Worm (Caenorhabditis elegans) whole organism, L3 larva: ENCODE measurements around the gene T13F2.2.

Experiments used
- R02D3.7 ChIP-seq: fragments of 150-350 bp; optimal IDR thresholded peaks from 2 replicates; lab custom pipeline; 2014; ENCODE audit warnings: missing biosample characterization, missing genetic modification characterization
- ZK546.5 ChIP-seq: sonication (generic microtip); optimal IDR thresholded peaks from 2 replicates; lab custom pipeline; 2017; ENCODE audit warnings: missing biosample characterization, missing genetic modification characterization
- aly-2 ChIP-seq: fragments of 150-350 bp; optimal IDR thresholded peaks from 2 replicates; lab custom pipeline; 2014; ENCODE audit warnings: missing biosample characterization, missing genetic modification characterization
- ama-1 ChIP-seq: fragments of 150-350 bp; optimal IDR thresholded peaks from 2 replicates; lab custom pipeline; 2018
- ceh-16 ChIP-seq: sonication (generic microtip); optimal IDR thresholded peaks from 2 replicates; lab custom pipeline; 2017; ENCODE audit warnings: missing biosample characterization, missing genetic modification characterization
- ceh-28 ChIP-seq: fragments of 150-350 bp; optimal IDR thresholded peaks from 2 replicates; lab custom pipeline; 2014; ENCODE audit warnings: missing biosample characterization, missing genetic modification reagents, missing genetic modification characterization
- ceh-82 ChIP-seq: fragments of 150-350 bp; optimal IDR thresholded peaks from 2 replicates; lab custom pipeline; 2014; ENCODE audit warnings: missing biosample characterization, missing genetic modification characterization
- ceh-9 ChIP-seq: sonication (generic microtip); optimal IDR thresholded peaks from 2 replicates; lab custom pipeline; 2018; ENCODE audit warnings: missing biosample characterization, missing genetic modification characterization
- daf-12 ChIP-seq: fragments of 150-350 bp; optimal IDR thresholded peaks from 2 replicates; lab custom pipeline; 2014; ENCODE audit warnings: missing biosample characterization, missing genetic modification reagents, missing genetic modification characterization
- egl-27 ChIP-seq: sonication (generic microtip); optimal IDR thresholded peaks from 4 replicates; lab custom pipeline; 2017; ENCODE audit warnings: missing biosample characterization, missing genetic modification reagents, missing genetic modification characterization
- egl-5 ChIP-seq: fragments of 150-350 bp; optimal IDR thresholded peaks from 2 replicates; lab custom pipeline; 2017; ENCODE audit warnings: missing biosample characterization, missing genetic modification reagents, missing genetic modification characterization, inconsistent platforms
- elt-1 ChIP-seq: fragments of 150-350 bp; optimal IDR thresholded peaks from 2 replicates; lab custom pipeline; 2014; ENCODE audit warnings: missing biosample characterization, missing genetic modification characterization
- elt-2 ChIP-seq: sonication (generic microtip); optimal IDR thresholded peaks from 2 replicates; lab custom pipeline; 2016; ENCODE audit warnings: missing genetic modification reagents, mild to moderate bottlenecking, missing genetic modification characterization, missing compliant biosample characterization
- elt-3 ChIP-seq, 3 experiments: fragments of 150-350 bp in 1 of 3; sonication (generic microtip) in 2 of 3; optimal IDR thresholded peaks; 2 replicates in 2 of 3; 4 replicates in 1 of 3; lab custom pipeline; 2014 to 2017; ENCODE audit warnings: missing biosample characterization in 3 of 3, missing genetic modification characterization in 3 of 3
- eor-1 ChIP-seq, 2 experiments: fragments of 150-350 bp; optimal IDR thresholded peaks; 2 replicates each; lab custom pipeline; 2014 to 2018; ENCODE audit warnings: missing biosample characterization in 2 of 2, missing genetic modification characterization in 2 of 2
- fkh-10 ChIP-seq: sonication (generic microtip); optimal IDR thresholded peaks from 2 replicates; lab custom pipeline; 2017; ENCODE audit warnings: missing biosample characterization, missing genetic modification reagents, missing genetic modification characterization
- fkh-2 ChIP-seq: fragments of 150-350 bp; optimal IDR thresholded peaks from 2 replicates; lab custom pipeline; 2014; ENCODE audit warnings: missing biosample characterization, missing genetic modification reagents, missing genetic modification characterization
- fos-1 ChIP-seq: fragments of 150-350 bp; optimal IDR thresholded peaks from 2 replicates; lab custom pipeline; 2014; ENCODE audit warnings: missing biosample characterization, missing genetic modification characterization
- hmg-11 ChIP-seq: sonication (generic microtip); optimal IDR thresholded peaks from 2 replicates; lab custom pipeline; 2016; ENCODE audit warnings: missing genetic modification characterization, missing compliant biosample characterization
- jun-1 ChIP-seq: fragments of 150-350 bp; optimal IDR thresholded peaks from 2 replicates; lab custom pipeline; 2014; ENCODE audit warnings: missing biosample characterization, missing genetic modification reagents, missing genetic modification characterization
- lin-15B ChIP-seq: fragments of 150-350 bp; optimal IDR thresholded peaks from 2 replicates; lab custom pipeline; 2014; ENCODE audit warnings: missing biosample characterization, missing genetic modification characterization
- lin-39 ChIP-seq: fragments of 150-350 bp; optimal IDR thresholded peaks from 2 replicates; lab custom pipeline; 2018; ENCODE audit warnings: missing biosample characterization, missing genetic modification reagents, missing genetic modification characterization
- lsy-12 ChIP-seq: sonication (generic microtip); optimal IDR thresholded peaks from 2 replicates; lab custom pipeline; 2016; ENCODE audit warnings: mild to moderate bottlenecking, missing genetic modification characterization, missing compliant biosample characterization
- mdl-1 ChIP-seq: fragments of 150-350 bp; optimal IDR thresholded peaks from 2 replicates; lab custom pipeline; 2014; ENCODE audit warnings: missing biosample characterization, missing genetic modification characterization
- mml-1 ChIP-seq: fragments of 150-350 bp; sonication (generic microtip); optimal IDR thresholded peaks from 3 replicates; lab custom pipeline; 2014; ENCODE audit warnings: missing biosample characterization, missing genetic modification characterization
- nfya-1 ChIP-seq: sonication (generic microtip); optimal IDR thresholded peaks from 2 replicates; lab custom pipeline; 2017; ENCODE audit warnings: missing genetic modification characterization, mild to moderate bottlenecking, missing compliant biosample characterization, antibody characterized with exemption, moderate library complexity; ENCODE audit not compliant: insufficient read depth
- nhr-11 ChIP-seq: fragments of 150-350 bp; optimal IDR thresholded peaks from 2 replicates; lab custom pipeline; 2014; ENCODE audit warnings: missing biosample characterization, missing genetic modification characterization
- nhr-12 ChIP-seq: fragments of 150-350 bp; optimal IDR thresholded peaks from 2 replicates; lab custom pipeline; 2014; ENCODE audit warnings: missing biosample characterization, missing genetic modification characterization
- nhr-23 ChIP-seq: fragments of 150-350 bp; optimal IDR thresholded peaks from 2 replicates; lab custom pipeline; 2014; ENCODE audit warnings: missing biosample characterization, missing genetic modification reagents, missing genetic modification characterization
- nhr-237 ChIP-seq: fragments of 150-350 bp; optimal IDR thresholded peaks from 2 replicates; lab custom pipeline; 2014; ENCODE audit warnings: missing biosample characterization, missing genetic modification characterization
- nhr-25 ChIP-seq: sonication (generic microtip); optimal IDR thresholded peaks from 2 replicates; lab custom pipeline; 2017; ENCODE audit warnings: missing biosample characterization, missing genetic modification characterization
- nhr-28 ChIP-seq: fragments of 150-350 bp; optimal IDR thresholded peaks from 2 replicates; lab custom pipeline; 2014; ENCODE audit warnings: missing biosample characterization, missing genetic modification characterization
- nhr-43 ChIP-seq: sonication (generic microtip); optimal IDR thresholded peaks from 2 replicates; lab custom pipeline; 2016; ENCODE audit warnings: mild to moderate bottlenecking, missing genetic modification characterization, missing compliant biosample characterization; ENCODE audit not compliant: poor library complexity, severe bottlenecking
- nhr-67 ChIP-seq: fragments of 150-350 bp; optimal IDR thresholded peaks from 2 replicates; lab custom pipeline; 2014; ENCODE audit warnings: missing biosample characterization, missing genetic modification characterization
- nhr-76 ChIP-seq: fragments of 150-350 bp; sonication (generic microtip); optimal IDR thresholded peaks from 5 replicates; lab custom pipeline; 2014; ENCODE audit warnings: missing biosample characterization, missing genetic modification characterization
- nhr-77 ChIP-seq: fragments of 150-350 bp; optimal IDR thresholded peaks from 2 replicates; lab custom pipeline; 2014; ENCODE audit warnings: missing biosample characterization, missing genetic modification characterization
- pha-4 ChIP-seq: fragments of 150-350 bp; optimal IDR thresholded peaks from 2 replicates; lab custom pipeline; 2014; ENCODE audit warnings: missing biosample characterization, missing genetic modification reagents, missing genetic modification characterization
- pqm-1 ChIP-seq: fragments of 150-350 bp; optimal IDR thresholded peaks from 2 replicates; lab custom pipeline; 2017; ENCODE audit warnings: missing biosample characterization, missing genetic modification characterization, inconsistent platforms
- sea-2 ChIP-seq: fragments of 150-350 bp; sonication (generic microtip); optimal IDR thresholded peaks from 4 replicates; lab custom pipeline; 2014; ENCODE audit warnings: missing biosample characterization, missing genetic modification reagents, missing genetic modification characterization
- skn-1 ChIP-seq: fragments of 150-350 bp; optimal IDR thresholded peaks from 2 replicates; lab custom pipeline; 2014; ENCODE audit warnings: missing biosample characterization, missing genetic modification characterization
- snpc-4 ChIP-seq: fragments of 150-350 bp; optimal IDR thresholded peaks from 2 replicates; lab custom pipeline; 2014; ENCODE audit warnings: missing biosample characterization, missing genetic modification characterization
- tbx-2 ChIP-seq: sonication (generic microtip); optimal IDR thresholded peaks from 2 replicates; lab custom pipeline; 2016; ENCODE audit warnings: mild to moderate bottlenecking, missing genetic modification characterization, missing compliant biosample characterization
- unc-39 ChIP-seq: sonication (generic microtip); optimal IDR thresholded peaks from 4 replicates; lab custom pipeline; 2017; ENCODE audit warnings: missing biosample characterization, missing genetic modification characterization
- unc-62 ChIP-seq: fragments of 150-350 bp; sonication (generic microtip); optimal IDR thresholded peaks from 4 replicates; lab custom pipeline; 2014; ENCODE audit warnings: missing biosample characterization, missing genetic modification reagents, missing genetic modification characterization
- zag-1 ChIP-seq: fragments of 150-350 bp; optimal IDR thresholded peaks from 2 replicates; lab custom pipeline; 2014; ENCODE audit warnings: missing biosample characterization, missing genetic modification characterization
- ztf-11 ChIP-seq: fragments of 150-350 bp; optimal IDR thresholded peaks from 2 replicates; lab custom pipeline; 2014; ENCODE audit warnings: missing biosample characterization, missing genetic modification characterization
- ztf-4 ChIP-seq: fragments of 150-350 bp; optimal IDR thresholded peaks from 2 replicates; lab custom pipeline; 2014; ENCODE audit warnings: missing biosample characterization, missing genetic modification characterization

Gene T13F2.2

ce11 chrIV:9803544-9803943, 6.4 kb upstream of the T13F2.2 start:
- peak; percentile 74 for TF ChIP-seq nhr-25 (tag; lab: Kevin White, UChicago)
- TF ChIP-seq ceh-16 (tag; lab: Kevin White, UChicago): no peak
- no peak for TF ChIP-seq egl-5 (tag; lab: Kevin White, UChicago)
- TF ChIP-seq lsy-12: peak; percentile 35
- TF ChIP-seq aly-2 (tag; lab: Kevin White, UChicago): no peak
- no peak for TF ChIP-seq unc-62 (GFP tag; lab: Kevin White, UChicago)
- no peak for TF ChIP-seq daf-12 (tag; lab: Kevin White, UChicago)
- TF ChIP-seq mdl-1: no peak
- TF ChIP-seq fkh-2 (tag; lab: Kevin White, UChicago): no peak
- TF ChIP-seq nhr-77 (tag; lab: Kevin White, UChicago): no peak
- TF ChIP-seq hmg-11 (tag; lab: Kevin White, UChicago): no peak
- TF ChIP-seq ztf-4 (tag; lab: Kevin White, UChicago): no peak
- TF ChIP-seq elt-1: no peak
- peak; percentile 58 for TF ChIP-seq pqm-1 (tag; lab: Kevin White, UChicago)
- peak; percentile 64 for TF ChIP-seq nhr-43 (tag; lab: Kevin White, UChicago)
- TF ChIP-seq lin-15B: peak; percentile 29
- TF ChIP-seq lin-39 (tag; lab: Kevin White, UChicago): no peak
- TF ChIP-seq zag-1: no peak
- no peak for TF ChIP-seq nhr-76 (tag; lab: Kevin White, UChicago)
- TF ChIP-seq nhr-12 (tag; lab: Kevin White, UChicago): no peak
- TF ChIP-seq tbx-2 (tag; lab: Kevin White, UChicago): no peak
- TF ChIP-seq ama-1 (lab: Kevin White, UChicago): peak; percentile 79
- peak; percentile 57 for TF ChIP-seq ceh-28 (tag; lab: Kevin White, UChicago)
- TF ChIP-seq nhr-23 (tag; lab: Kevin White, UChicago): peak; percentile 90
- no peak for TF ChIP-seq elt-3 (tag; optimal IDR thresholded peaks at IDR 0.05; lab: Kevin White, UChicago)
- no peak for TF ChIP-seq ceh-82 (tag; lab: Kevin White, UChicago)
- no peak for TF ChIP-seq nhr-11
- TF ChIP-seq egl-27 (tag; lab: Kevin White, UChicago): peak; percentile 23
- TF ChIP-seq jun-1 (tag; lab: Kevin White, UChicago): peak; percentile 55
- no peak for TF ChIP-seq mml-1 (tag; lab: Kevin White, UChicago)
- no peak for TF ChIP-seq nhr-28 (tag; lab: Kevin White, UChicago)
- TF ChIP-seq eor-1 (tag; optimal IDR thresholded peaks at IDR 0.05; lab: Kevin White, UChicago): no peak
- no peak for TF ChIP-seq R02D3.7 (tag; lab: Kevin White, UChicago)
- TF ChIP-seq fos-1 (tag; lab: Kevin White, UChicago): no peak
- peak; percentile 76 for TF ChIP-seq pha-4 (tag; lab: Kevin White, UChicago)
- TF ChIP-seq ztf-11 (tag; lab: Kevin White, UChicago): no peak
- no peak for TF ChIP-seq nhr-67 (tag; lab: Kevin White, UChicago)
- TF ChIP-seq sea-2 (GFP tag; lab: Kevin White, UChicago): no peak
- peak; percentile 52 for TF ChIP-seq snpc-4 (tag; lab: Kevin White, UChicago)
- no peak for TF ChIP-seq ceh-9 (tag; lab: Kevin White, UChicago)
- TF ChIP-seq skn-1 (tag; lab: Kevin White, UChicago): no peak
- peak; percentile 38 for TF ChIP-seq nfya-1
- TF ChIP-seq fkh-10: no peak
- peak; percentile 82 for TF ChIP-seq elt-2 (tag; lab: Kevin White, UChicago)
- TF ChIP-seq ZK546.5 (tag; lab: Kevin White, UChicago): no peak
- no peak for TF ChIP-seq nhr-237 (tag; lab: Kevin White, UChicago)
- no peak for TF ChIP-seq unc-39
